Fruit fly (Drosophila melanogaster) whole organism, prepupa: ENCODE results near the gene Rab14.

Source experiments
- Blimp-1 ChIP-seq: fragments of 200-800 bp; sonication (Bioruptor generic); optimal IDR thresholded peaks from 3 replicates; lab custom pipeline; 2017; ENCODE audit warnings: missing biosample characterization, missing genetic modification characterization, mild to moderate bottlenecking, moderate library complexity, missing genetic modification reagents
- CG10631 ChIP-seq: fragments of 200-800 bp; sonication (Bioruptor generic); optimal IDR thresholded peaks from 2 replicates; lab custom pipeline; 2016; ENCODE audit warnings: missing biosample characterization, missing genetic modification characterization
- CG10669 ChIP-seq: fragments of 200-800 bp; sonication (Bioruptor generic); optimal IDR thresholded peaks from 3 replicates; lab custom pipeline; 2018; ENCODE audit warnings: missing biosample characterization, mild to moderate bottlenecking, missing genetic modification characterization, moderate library complexity
- CG11294 ChIP-seq: fragments of 200-800 bp; sonication (Bioruptor generic); IDR thresholded peaks from 2 replicates; pipeline ENCODE4 v1.3.6; 2022; ENCODE audit warnings: missing biosample characterization, missing genetic modification characterization
- CG11762 ChIP-seq: fragments of 200-800 bp; sonication (Bioruptor generic); optimal IDR thresholded peaks from 3 replicates; lab custom pipeline; 2016; ENCODE audit warnings: missing biosample characterization, missing genetic modification characterization; ENCODE audit not compliant: insufficient read depth
- CG11902 ChIP-seq: fragments of 200-800 bp; sonication (Bioruptor generic); optimal IDR thresholded peaks from 3 replicates; lab custom pipeline; 2016; ENCODE audit warnings: missing biosample characterization, missing genetic modification characterization
- CG15336 ChIP-seq: fragments of 200-800 bp; sonication (Bioruptor generic); IDR thresholded peaks from 2 replicates; pipeline ENCODE4 v1.3.6; 2022; ENCODE audit warnings: missing biosample characterization, missing genetic modification characterization
- CG1621 ChIP-seq: fragments of 200-800 bp; sonication (Bioruptor generic); optimal IDR thresholded peaks from 3 replicates; lab custom pipeline; 2018; ENCODE audit warnings: missing biosample characterization, mild to moderate bottlenecking, missing genetic modification characterization
- CG16779 ChIP-seq: fragments of 200-800 bp; sonication (Bioruptor generic); optimal IDR thresholded peaks from 3 replicates; lab custom pipeline; 2017; ENCODE audit warnings: missing biosample characterization, mild to moderate bottlenecking, missing genetic modification characterization
- CG3032 ChIP-seq: fragments of 200-800 bp; optimal IDR thresholded peaks from 2 replicates; lab custom pipeline; 2019; ENCODE audit warnings: missing biosample characterization, mild to moderate bottlenecking, missing genetic modification characterization, moderate library complexity
- CG31627 ChIP-seq: fragments of 200-800 bp; sonication (Bioruptor generic); optimal IDR thresholded peaks from 3 replicates; lab custom pipeline; 2016; ENCODE audit warnings: missing biosample characterization, missing genetic modification characterization
- CG32006 ChIP-seq: fragments of 200-800 bp; sonication (Bioruptor generic); optimal IDR thresholded peaks from 3 replicates; lab custom pipeline; 2017; ENCODE audit warnings: missing biosample characterization, mild to moderate bottlenecking, missing genetic modification characterization
- CG3919 ChIP-seq: fragments of 200-800 bp; sonication (Bioruptor generic); optimal IDR thresholded peaks from 3 replicates; lab custom pipeline; 2016; ENCODE audit warnings: missing biosample characterization, missing genetic modification characterization
- CG4318 ChIP-seq: fragments of 200-800 bp; sonication (Bioruptor generic); optimal IDR thresholded peaks from 3 replicates; lab custom pipeline; 2017; ENCODE audit warnings: missing biosample characterization, mild to moderate bottlenecking, missing genetic modification characterization
- CG6163 ChIP-seq: fragments of 200-800 bp; sonication (Bioruptor generic); IDR thresholded peaks from 3 replicates; pipeline ENCODE4 v1.3.6; 2022; ENCODE audit warnings: missing biosample characterization, missing genetic modification characterization
- CG6792 ChIP-seq: fragments of 200-800 bp; sonication (Bioruptor generic); optimal IDR thresholded peaks from 3 replicates; lab custom pipeline; 2016; ENCODE audit warnings: missing biosample characterization, missing genetic modification characterization
- CG6808 ChIP-seq: fragments of 200-800 bp; sonication (Bioruptor generic); optimal IDR thresholded peaks from 3 replicates; lab custom pipeline; 2017; ENCODE audit warnings: missing biosample characterization, missing genetic modification characterization, mild to moderate bottlenecking, moderate library complexity, missing genetic modification reagents
- CG6854 ChIP-seq: fragments of 200-800 bp; sonication (Bioruptor generic); optimal IDR thresholded peaks from 2 replicates; lab custom pipeline; 2017; ENCODE audit warnings: missing biosample characterization, mild to moderate bottlenecking, missing genetic modification characterization
- CG7368 ChIP-seq: fragments of 200-800 bp; sonication (Bioruptor generic); optimal IDR thresholded peaks from 3 replicates; lab custom pipeline; 2016; ENCODE audit warnings: missing biosample characterization, missing genetic modification characterization
- CG8119 ChIP-seq: fragments of 200-800 bp; sonication (Bioruptor generic); IDR thresholded peaks from 3 replicates; pipeline ENCODE4 v1.3.6; 2022; ENCODE audit warnings: missing biosample characterization, missing genetic modification characterization
- CG8632 ChIP-seq: fragments of 200-800 bp; sonication (Bioruptor generic); optimal IDR thresholded peaks from 3 replicates; lab custom pipeline; 2016; ENCODE audit warnings: missing biosample characterization, missing genetic modification characterization
- CG9139 ChIP-seq: fragments of 200-800 bp; sonication (Bioruptor generic); optimal IDR thresholded peaks from 3 replicates; lab custom pipeline; 2017; ENCODE audit warnings: missing biosample characterization, mild to moderate bottlenecking, missing genetic modification characterization
- Eip75B ChIP-seq: fragments of 200-800 bp; sonication (Bioruptor generic); optimal IDR thresholded peaks from 3 replicates; lab custom pipeline; 2016; ENCODE audit warnings: missing biosample characterization, missing genetic modification characterization
- Eip78C ChIP-seq: fragments of 200-800 bp; sonication (Bioruptor generic); peaks from one replicate; lab custom pipeline; 2016; ENCODE audit warnings: missing biosample characterization, missing genetic modification characterization
- Eip93F ChIP-seq: fragments of 200-800 bp; sonication (Bioruptor generic); optimal IDR thresholded peaks from 2 replicates; lab custom pipeline; 2016; ENCODE audit warnings: missing biosample characterization, mild to moderate bottlenecking, missing genetic modification characterization
- Ets21C ChIP-seq: fragments of 200-800 bp; sonication (Bioruptor generic); optimal IDR thresholded peaks from 3 replicates; lab custom pipeline; 2016; ENCODE audit warnings: missing biosample characterization, missing genetic modification characterization
- Ets96B ChIP-seq: fragments of 200-800 bp; optimal IDR thresholded peaks from 2 replicates; lab custom pipeline; 2019; ENCODE audit warnings: missing biosample characterization, mild to moderate bottlenecking, missing genetic modification characterization, moderate library complexity
- Gug ChIP-seq: fragments of 200-800 bp; sonication (Bioruptor generic); IDR thresholded peaks from 2 replicates; pipeline ENCODE4 v1.3.6; 2022; ENCODE audit warnings: missing biosample characterization, missing genetic modification characterization
- Hr38 ChIP-seq: sonication (Bioruptor generic); optimal IDR thresholded peaks from 2 replicates; lab custom pipeline; 2016; ENCODE audit warnings: missing biosample characterization, missing genetic modification characterization
- Hr39 ChIP-seq: fragments of 200-800 bp; sonication (Bioruptor generic); optimal IDR thresholded peaks from 2 replicates; lab custom pipeline; 2016; ENCODE audit warnings: missing biosample characterization, missing genetic modification characterization
- Hr4 ChIP-seq: fragments of 200-800 bp; sonication (Bioruptor generic); optimal IDR thresholded peaks from 3 replicates; lab custom pipeline; 2016; ENCODE audit warnings: missing biosample characterization, missing genetic modification characterization
- Lpt ChIP-seq: fragments of 200-800 bp; sonication (Bioruptor generic); optimal IDR thresholded peaks from 3 replicates; lab custom pipeline; 2016; ENCODE audit warnings: missing biosample characterization, missing genetic modification characterization
- OdsH ChIP-seq: fragments of 200-800 bp; sonication (Bioruptor generic); optimal IDR thresholded peaks from 3 replicates; lab custom pipeline; 2016; ENCODE audit warnings: missing biosample characterization, missing genetic modification characterization
- Smox ChIP-seq: fragments of 200-800 bp; sonication (Bioruptor generic); optimal IDR thresholded peaks from 3 replicates; lab custom pipeline; 2016; ENCODE audit warnings: missing biosample characterization, missing genetic modification characterization
- Sox102F ChIP-seq: fragments of 200-800 bp; sonication (Bioruptor generic); optimal IDR thresholded peaks from 2 replicates; lab custom pipeline; 2016; ENCODE audit warnings: missing biosample characterization, mild to moderate bottlenecking, missing genetic modification characterization
- Sox14 ChIP-seq: fragments of 200-800 bp; sonication (Bioruptor generic); optimal IDR thresholded peaks from 3 replicates; lab custom pipeline; 2016; ENCODE audit warnings: missing biosample characterization, missing genetic modification characterization
- Sox15 ChIP-seq: fragments of 200-800 bp; sonication (Bioruptor generic); optimal IDR thresholded peaks from 3 replicates; lab custom pipeline; 2016; ENCODE audit warnings: missing biosample characterization, missing genetic modification characterization
- achi ChIP-seq: fragments of 200-800 bp; sonication (Bioruptor generic); optimal IDR thresholded peaks from 3 replicates; lab custom pipeline; 2016; ENCODE audit warnings: missing biosample characterization, missing genetic modification characterization
- cyc ChIP-seq: fragments of 200-800 bp; sonication (Bioruptor generic); optimal IDR thresholded peaks from 3 replicates; lab custom pipeline; 2016; ENCODE audit warnings: missing biosample characterization, missing genetic modification characterization
- dac ChIP-seq: fragments of 200-800 bp; sonication (Bioruptor generic); optimal IDR thresholded peaks from 2 replicates; lab custom pipeline; 2017; ENCODE audit warnings: missing biosample characterization, mild to moderate bottlenecking, missing genetic modification characterization
- dsx ChIP-seq: fragments of 200-800 bp; optimal IDR thresholded peaks from 3 replicates; lab custom pipeline; 2019; ENCODE audit warnings: missing biosample characterization, mild to moderate bottlenecking, missing genetic modification characterization, moderate library complexity; ENCODE audit not compliant: poor library complexity, severe bottlenecking
- eg ChIP-seq: fragments of 200-800 bp; sonication (Bioruptor generic); IDR thresholded peaks from 3 replicates; pipeline ENCODE4 v1.3.6; 2022; ENCODE audit warnings: missing biosample characterization, missing genetic modification characterization
- esn ChIP-seq: fragments of 200-800 bp; sonication (Bioruptor generic); optimal IDR thresholded peaks from 2 replicates; lab custom pipeline; 2016; ENCODE audit warnings: missing biosample characterization, mild to moderate bottlenecking, missing genetic modification characterization, moderate library complexity
- fd85E ChIP-seq: fragments of 200-800 bp; sonication (Bioruptor generic); optimal IDR thresholded peaks from 3 replicates; lab custom pipeline; 2016; ENCODE audit warnings: missing biosample characterization, missing genetic modification characterization
- fkh ChIP-seq: fragments of 200-800 bp; sonication (Bioruptor generic); optimal IDR thresholded peaks from 3 replicates; lab custom pipeline; 2017; ENCODE audit warnings: missing biosample characterization, mild to moderate bottlenecking, missing genetic modification characterization, moderate library complexity
- lz ChIP-seq: fragments of 200-800 bp; sonication (Bioruptor generic); optimal IDR thresholded peaks from 3 replicates; lab custom pipeline; 2016; ENCODE audit warnings: missing biosample characterization, missing genetic modification characterization
- net ChIP-seq: fragments of 200-800 bp; sonication (Bioruptor generic); optimal IDR thresholded peaks from 3 replicates; lab custom pipeline; 2016; ENCODE audit warnings: missing biosample characterization, missing genetic modification characterization
- salr ChIP-seq, 2 experiments: fragments of 200-800 bp; sonication (Bioruptor generic); optimal IDR thresholded peaks; 3 replicates each; lab custom pipeline; 2016 to 2018; ENCODE audit warnings: missing biosample characterization in 2 of 2, missing genetic modification characterization in 2 of 2, mild to moderate bottlenecking in 1 of 2
- spab ChIP-seq: fragments of 200-800 bp; sonication (Bioruptor generic); optimal IDR thresholded peaks from 2 replicates; lab custom pipeline; 2017; ENCODE audit warnings: missing biosample characterization, mild to moderate bottlenecking, missing genetic modification characterization, missing genetic modification reagents
- svp ChIP-seq: fragments of 200-800 bp; sonication (Bioruptor generic); peaks from one replicate; lab custom pipeline; 2016; ENCODE audit warnings: missing biosample characterization, missing genetic modification characterization
- topi ChIP-seq: fragments of 200-800 bp; sonication (Bioruptor generic); optimal IDR thresholded peaks from 3 replicates; lab custom pipeline; 2016; ENCODE audit warnings: missing biosample characterization, missing genetic modification characterization

The Rab14 gene

DNA sequence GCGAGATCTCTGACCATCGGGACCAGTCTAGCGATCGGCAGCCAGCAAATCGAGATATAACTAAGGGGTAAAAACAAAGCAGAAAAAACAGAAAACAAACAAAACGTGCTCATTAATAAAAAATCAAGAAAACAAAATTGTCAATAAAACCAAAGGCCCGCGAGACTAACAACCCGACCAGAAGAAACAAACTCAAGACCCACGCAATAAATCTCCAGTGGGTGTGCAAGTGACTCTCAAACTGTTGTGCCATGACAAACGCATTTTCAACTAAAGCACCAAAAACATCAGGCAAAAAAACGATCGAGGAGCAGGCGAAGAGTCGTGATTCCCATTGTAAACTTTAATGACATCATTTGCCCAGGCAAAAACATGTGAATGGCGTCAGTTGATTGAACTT is 37.0 kb upstream of the Rab14 start:
- no peak for TF ChIP-seq Eip93F (GFP tag; lab: Kevin White, UChicago)
- TF ChIP-seq salr (GFP tag; optimal IDR thresholded peaks at IDR 0.05; lab: Kevin White, UChicago), result no peak
- no peak for TF ChIP-seq fd85E (GFP tag; lab: Kevin White, UChicago)
- no peak for TF ChIP-seq Sox14 (GFP tag; lab: Kevin White, UChicago)
- TF ChIP-seq cyc (GFP tag; lab: Kevin White, UChicago), result no peak
- no peak for TF ChIP-seq esn (GFP tag; lab: Kevin White, UChicago)
- TF ChIP-seq net (GFP tag; lab: Kevin White, UChicago), result no peak
- no peak for TF ChIP-seq Eip78C
- TF ChIP-seq topi (GFP tag; lab: Kevin White, UChicago), result no peak
- TF ChIP-seq CG7368 (GFP tag; lab: Kevin White, UChicago), result no peak
- TF ChIP-seq CG11294, result no peak
- TF ChIP-seq Gug (GFP tag; lab: Robert Waterston, UW), result no peak
- TF ChIP-seq dsx (GFP tag; lab: Kevin White, UChicago), result no peak
- no peak for TF ChIP-seq CG9139
- no peak for TF ChIP-seq lz

DNA sequence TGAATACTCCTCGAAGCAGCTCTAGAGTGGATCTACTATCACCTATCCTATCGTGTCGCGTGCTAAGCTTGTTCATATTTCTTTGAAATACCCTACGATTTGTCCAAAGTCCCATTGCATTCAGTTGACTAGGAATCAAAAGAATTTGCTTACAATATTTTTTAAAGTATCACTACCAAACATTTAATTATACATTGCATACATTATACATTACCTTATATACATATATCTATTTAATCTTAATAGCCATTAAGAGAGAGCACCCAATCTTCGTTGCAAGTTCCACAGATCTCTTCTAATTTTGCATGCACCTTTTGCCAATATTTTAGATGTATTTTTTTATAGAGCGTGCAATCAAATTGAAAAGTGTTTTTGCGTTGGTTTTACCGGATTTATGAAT is 36.3 kb upstream of the Rab14 start:
- no peak for TF ChIP-seq Blimp-1 (GFP tag; lab: Kevin White, UChicago)
- TF ChIP-seq Hr4 (GFP tag; lab: Kevin White, UChicago), result peak; percentile 81
- no peak for TF ChIP-seq CG11762 (GFP tag; lab: Kevin White, UChicago)
- no peak for TF ChIP-seq Sox15 (GFP tag; lab: Kevin White, UChicago)
- no peak for TF ChIP-seq Eip75B (GFP tag; lab: Kevin White, UChicago)
- TF ChIP-seq Eip93F (GFP tag; lab: Kevin White, UChicago), result no peak
- no peak for TF ChIP-seq Smox (GFP tag; lab: Kevin White, UChicago)
- peak; percentile 73 for TF ChIP-seq Lpt (GFP tag; lab: Kevin White, UChicago)
- peak; percentile 9 for TF ChIP-seq CG10631 (GFP tag; lab: Kevin White, UChicago)
- no peak for TF ChIP-seq esn (GFP tag; lab: Kevin White, UChicago)
- TF ChIP-seq CG6808 (GFP tag; lab: Kevin White, UChicago), result no peak
- TF ChIP-seq Sox14 (GFP tag; lab: Kevin White, UChicago), result no peak
- peak; percentile 43; the same call in 1 of the 3 replicates for TF ChIP-seq CG6163 (GFP tag; lab: Robert Waterston, UW)
- TF ChIP-seq CG10669 (GFP tag; lab: Kevin White, UChicago), result no peak
- TF ChIP-seq Gug (GFP tag; lab: Robert Waterston, UW), result peak; percentile 42
- peak; percentile 87 for TF ChIP-seq CG15336
- no peak for TF ChIP-seq CG1621
- no peak for TF ChIP-seq Ets21C (GFP tag; lab: Kevin White, UChicago)
- TF ChIP-seq CG3032 (tag; lab: Kevin White, UChicago), result no peak
- no peak for TF ChIP-seq Ets96B (tag; lab: Kevin White, UChicago)
- no peak for TF ChIP-seq svp (GFP tag; lab: Kevin White, UChicago)
- TF ChIP-seq CG8632, result no peak
- peak; percentile 40 for TF ChIP-seq achi (GFP tag; lab: Kevin White, UChicago)
- TF ChIP-seq CG4318 (GFP tag; lab: Kevin White, UChicago), result peak; percentile 75
- no peak for TF ChIP-seq CG11902 (GFP tag; lab: Kevin White, UChicago)
- TF ChIP-seq salr (GFP tag; optimal IDR thresholded peaks at IDR 0.05; lab: Kevin White, UChicago), result peak in 1 of 2 experiments; percentile 40
- no peak for TF ChIP-seq Hr39 (GFP tag; lab: Kevin White, UChicago)
- TF ChIP-seq dac, result peak; percentile 30
- no peak for TF ChIP-seq net (GFP tag; lab: Kevin White, UChicago)
- peak; percentile 80; the same call in 2 of the 3 replicates for TF ChIP-seq eg (GFP tag; lab: Robert Waterston, UW)
- TF ChIP-seq CG8119 (GFP tag; lab: Robert Waterston, UW), result peak; percentile 85
- no peak for TF ChIP-seq CG31627
- no peak for TF ChIP-seq OdsH
- no peak for TF ChIP-seq fkh (GFP tag; lab: Kevin White, UChicago)
- peak; percentile 87 for TF ChIP-seq CG32006 (GFP tag; lab: Kevin White, UChicago)
- TF ChIP-seq spab (GFP tag; lab: Kevin White, UChicago), result no peak
- TF ChIP-seq CG6792 (GFP tag; lab: Kevin White, UChicago), result no peak
- no peak for TF ChIP-seq CG3919 (GFP tag; lab: Kevin White, UChicago)
- TF ChIP-seq CG16779, result no peak
- TF ChIP-seq Hr38, result no peak
- no peak for TF ChIP-seq Sox102F (GFP tag; lab: Kevin White, UChicago)
- TF ChIP-seq CG9139, result no peak
- TF ChIP-seq CG6854 (GFP tag; lab: Kevin White, UChicago), result no peak
